Worm (Caenorhabditis elegans) whole organism, L1 larva: ENCODE measurements around the gene Y65A5A.24.

ENCODE experiments used
- C04F5.9 ChIP-seq: sonication (generic microtip); optimal IDR thresholded peaks from 2 replicates; lab custom pipeline; 2016; ENCODE audit warnings: missing genetic modification characterization, missing compliant biosample characterization
- F16B12.6 ChIP-seq: fragments of 150-350 bp; optimal IDR thresholded peaks from 2 replicates; lab custom pipeline; 2014; ENCODE audit warnings: missing biosample characterization, missing genetic modification characterization
- alr-1 ChIP-seq: fragments of 200-800 bp; sonication (Bioruptor generic); optimal IDR thresholded peaks from 2 replicates; lab custom pipeline; 2018; ENCODE audit warnings: borderline replicate concordance, mild to moderate bottlenecking, missing genetic modification characterization, missing compliant biosample characterization
- aly-2 ChIP-seq: fragments of 150-350 bp; optimal IDR thresholded peaks from 2 replicates; lab custom pipeline; 2014; ENCODE audit warnings: missing biosample characterization, missing genetic modification characterization
- blmp-1 ChIP-seq: fragments of 150-350 bp; optimal IDR thresholded peaks from 2 replicates; lab custom pipeline; 2014; ENCODE audit warnings: missing biosample characterization, missing genetic modification characterization
- ceh-8 ChIP-seq: fragments of 200-800 bp; sonication (Bioruptor generic); optimal IDR thresholded peaks from 2 replicates; lab custom pipeline; 2018; ENCODE audit warnings: mild to moderate bottlenecking, missing genetic modification characterization, moderate library complexity, missing compliant biosample characterization
- ceh-88 ChIP-seq: fragments of 200-800 bp; sonication (Bioruptor generic); IDR thresholded peaks from 2 replicates; pipeline ENCODE4 v1.3.6; 2022; ENCODE audit warnings: missing genetic modification characterization, missing compliant biosample characterization
- ceh-90 ChIP-seq: sonication (generic microtip); optimal IDR thresholded peaks from 2 replicates; lab custom pipeline; 2016; ENCODE audit warnings: missing genetic modification characterization, missing compliant biosample characterization
- ces-1 ChIP-seq: fragments of 150-350 bp; optimal IDR thresholded peaks from 2 replicates; lab custom pipeline; 2014; ENCODE audit warnings: missing biosample characterization, missing genetic modification reagents, missing genetic modification characterization
- dpl-1 ChIP-seq, 3 experiments: fragments of 150-350 bp in 2 of 3; sonication (generic microtip) in 1 of 3; optimal IDR thresholded peaks; 2 replicates each; lab custom pipeline; 2014 to 2017; ENCODE audit warnings: missing biosample characterization in 3 of 3, missing genetic modification characterization in 3 of 3, missing genetic modification reagents in 3 of 3
- dsc-1 ChIP-seq: sonication (generic microtip); optimal IDR thresholded peaks from 2 replicates; lab custom pipeline; 2016; ENCODE audit warnings: mild to moderate bottlenecking, missing genetic modification characterization, missing compliant biosample characterization
- efl-3 ChIP-seq: fragments of 200-800 bp; sonication (Bioruptor generic); optimal IDR thresholded peaks from 2 replicates; lab custom pipeline; 2018; ENCODE audit warnings: mild to moderate bottlenecking, missing genetic modification characterization, missing compliant biosample characterization
- egl-27 ChIP-seq, 2 experiments: fragments of 150-350 bp in 1 of 2; sonication (generic microtip); optimal IDR thresholded peaks; 3 replicates each; lab custom pipeline; 2017 to 2018; ENCODE audit warnings: missing biosample characterization in 2 of 2, missing genetic modification characterization in 2 of 2, missing genetic modification reagents in 2 of 2
- elt-2 ChIP-seq: sonication (generic microtip); optimal IDR thresholded peaks from 2 replicates; lab custom pipeline; 2016; ENCODE audit warnings: missing genetic modification characterization, mild to moderate bottlenecking, inconsistent platforms, missing compliant biosample characterization, missing genetic modification reagents
- elt-3 ChIP-seq, 6 experiments: fragments of 150-350 bp in 1 of 6; sonication (generic microtip); optimal IDR thresholded peaks; 2 replicates each; lab custom pipeline; 2017 to 2018; ENCODE audit warnings: missing biosample characterization in 6 of 6, missing genetic modification characterization in 6 of 6, inconsistent platforms in 1 of 6
- fkh-4 ChIP-seq: sonication (generic microtip); optimal IDR thresholded peaks from 2 replicates; lab custom pipeline; 2016; ENCODE audit warnings: missing compliant biosample characterization, missing genetic modification characterization, borderline replicate concordance
- fkh-8 ChIP-seq: sonication (generic microtip); optimal IDR thresholded peaks from 2 replicates; lab custom pipeline; 2016; ENCODE audit warnings: mild to moderate bottlenecking, missing genetic modification characterization, missing compliant biosample characterization
- fos-1 ChIP-seq: fragments of 150-350 bp; optimal IDR thresholded peaks from 2 replicates; lab custom pipeline; 2014; ENCODE audit warnings: missing biosample characterization, missing genetic modification characterization
- hlh-17 ChIP-seq: fragments of 200-800 bp; sonication (Bioruptor generic); optimal IDR thresholded peaks from 2 replicates; lab custom pipeline; 2018; ENCODE audit warnings: missing genetic modification characterization, mild to moderate bottlenecking, missing compliant biosample characterization, moderate library complexity, borderline replicate concordance
- hlh-4 ChIP-seq: sonication (generic microtip); optimal IDR thresholded peaks from 2 replicates; lab custom pipeline; 2016; ENCODE audit warnings: mild to moderate bottlenecking, missing genetic modification characterization, missing compliant biosample characterization
- isw-1 ChIP-seq: fragments of 200-800 bp; sonication (Bioruptor generic); IDR thresholded peaks from 2 replicates; pipeline ENCODE4 v1.3.6; 2022; ENCODE audit warnings: missing genetic modification characterization, missing compliant biosample characterization
- jun-1 ChIP-seq: fragments of 150-350 bp; optimal IDR thresholded peaks from 2 replicates; lab custom pipeline; 2014; ENCODE audit warnings: missing biosample characterization, missing genetic modification reagents, missing genetic modification characterization
- lin-13 ChIP-seq: fragments of 150-350 bp; optimal IDR thresholded peaks from 2 replicates; lab custom pipeline; 2014; ENCODE audit warnings: missing biosample characterization, missing genetic modification reagents, missing genetic modification characterization
- lin-14 ChIP-seq: fragments of 200-800 bp; sonication (Bioruptor generic); optimal IDR thresholded peaks from 2 replicates; lab custom pipeline; 2018; ENCODE audit warnings: mild to moderate bottlenecking, missing genetic modification characterization, moderate library complexity, missing compliant biosample characterization
- lin-35 ChIP-seq, 2 experiments: fragments of 150-350 bp; optimal IDR thresholded peaks; 2 replicates each; lab custom pipeline; 2014; ENCODE audit warnings: missing biosample characterization in 2 of 2, missing genetic modification characterization in 2 of 2, missing genetic modification reagents in 2 of 2
- lin-39 ChIP-seq: fragments of 150-350 bp; optimal IDR thresholded peaks from 2 replicates; lab custom pipeline; 2014; ENCODE audit warnings: missing biosample characterization, missing genetic modification reagents, missing genetic modification characterization
- mab-9 ChIP-seq: fragments of 200-800 bp; sonication (Bioruptor generic); IDR thresholded peaks from 2 replicates; pipeline ENCODE4 v1.3.6; 2022; ENCODE audit warnings: missing genetic modification reagents, missing genetic modification characterization, missing compliant biosample characterization
- mep-1 ChIP-seq: fragments of 150-350 bp; optimal IDR thresholded peaks from 2 replicates; lab custom pipeline; 2014; ENCODE audit warnings: missing biosample characterization, missing genetic modification characterization
- nhr-11 ChIP-seq: fragments of 150-350 bp; optimal IDR thresholded peaks from 2 replicates; lab custom pipeline; 2014; ENCODE audit warnings: missing biosample characterization, missing genetic modification characterization
- nhr-12 ChIP-seq: sonication (generic microtip); optimal IDR thresholded peaks from 2 replicates; lab custom pipeline; 2017; ENCODE audit warnings: missing biosample characterization, missing genetic modification characterization
- nhr-28 ChIP-seq: fragments of 150-350 bp; optimal IDR thresholded peaks from 2 replicates; lab custom pipeline; 2014; ENCODE audit warnings: missing biosample characterization, missing genetic modification characterization
- nhr-71 ChIP-seq: sonication (generic microtip); optimal IDR thresholded peaks from 2 replicates; lab custom pipeline; 2016; ENCODE audit warnings: mild to moderate bottlenecking, missing genetic modification characterization, moderate library complexity, missing compliant biosample characterization
- nhr-84 ChIP-seq: sonication (generic microtip); optimal IDR thresholded peaks from 2 replicates; lab custom pipeline; 2017; ENCODE audit warnings: missing biosample characterization, missing genetic modification characterization
- nhr-85 ChIP-seq: sonication (generic microtip); peaks from one replicate; lab custom pipeline; 2016; ENCODE audit warnings: missing genetic modification characterization, inconsistent platforms, missing compliant biosample characterization
- nhr-90 ChIP-seq: sonication (generic microtip); optimal IDR thresholded peaks from 2 replicates; lab custom pipeline; 2016; ENCODE audit warnings: mild to moderate bottlenecking, missing genetic modification characterization, missing compliant biosample characterization; ENCODE audit not compliant: poor library complexity
- rnt-1 ChIP-seq: sonication (generic microtip); optimal IDR thresholded peaks from 2 replicates; lab custom pipeline; 2016; ENCODE audit warnings: mild to moderate bottlenecking, missing genetic modification characterization, moderate library complexity, missing compliant biosample characterization
- snpc-4 ChIP-seq: fragments of 150-350 bp; optimal IDR thresholded peaks from 2 replicates; lab custom pipeline; 2014; ENCODE audit warnings: missing biosample characterization, missing genetic modification characterization
- sox-4 ChIP-seq: sonication (generic microtip); optimal IDR thresholded peaks from 2 replicates; lab custom pipeline; 2016; ENCODE audit warnings: missing genetic modification characterization, missing compliant biosample characterization
- sptf-1 ChIP-seq: fragments of 150-350 bp; optimal IDR thresholded peaks from 2 replicates; lab custom pipeline; 2014; ENCODE audit warnings: missing biosample characterization, missing genetic modification characterization
- swsn-7 ChIP-seq: sonication (generic microtip); optimal IDR thresholded peaks from 2 replicates; lab custom pipeline; 2016; ENCODE audit warnings: missing genetic modification characterization, missing compliant biosample characterization
- tbx-2 ChIP-seq: sonication (generic microtip); optimal IDR thresholded peaks from 2 replicates; lab custom pipeline; 2016; ENCODE audit warnings: missing genetic modification characterization, missing compliant biosample characterization
- tlp-1 ChIP-seq: fragments of 150-350 bp; optimal IDR thresholded peaks from 2 replicates; lab custom pipeline; 2014; ENCODE audit warnings: missing biosample characterization, missing genetic modification characterization
- unc-62 ChIP-seq: fragments of 150-350 bp; optimal IDR thresholded peaks from 2 replicates; lab custom pipeline; 2014; ENCODE audit warnings: missing biosample characterization, missing genetic modification reagents, missing genetic modification characterization
- zag-1 ChIP-seq: fragments of 150-350 bp; optimal IDR thresholded peaks from 2 replicates; lab custom pipeline; 2014; ENCODE audit warnings: missing biosample characterization, missing genetic modification characterization
- ztf-4 ChIP-seq: fragments of 150-350 bp; optimal IDR thresholded peaks from 2 replicates; lab custom pipeline; 2014; ENCODE audit warnings: missing biosample characterization, missing genetic modification characterization

The Y65A5A.24 gene

DNA sequence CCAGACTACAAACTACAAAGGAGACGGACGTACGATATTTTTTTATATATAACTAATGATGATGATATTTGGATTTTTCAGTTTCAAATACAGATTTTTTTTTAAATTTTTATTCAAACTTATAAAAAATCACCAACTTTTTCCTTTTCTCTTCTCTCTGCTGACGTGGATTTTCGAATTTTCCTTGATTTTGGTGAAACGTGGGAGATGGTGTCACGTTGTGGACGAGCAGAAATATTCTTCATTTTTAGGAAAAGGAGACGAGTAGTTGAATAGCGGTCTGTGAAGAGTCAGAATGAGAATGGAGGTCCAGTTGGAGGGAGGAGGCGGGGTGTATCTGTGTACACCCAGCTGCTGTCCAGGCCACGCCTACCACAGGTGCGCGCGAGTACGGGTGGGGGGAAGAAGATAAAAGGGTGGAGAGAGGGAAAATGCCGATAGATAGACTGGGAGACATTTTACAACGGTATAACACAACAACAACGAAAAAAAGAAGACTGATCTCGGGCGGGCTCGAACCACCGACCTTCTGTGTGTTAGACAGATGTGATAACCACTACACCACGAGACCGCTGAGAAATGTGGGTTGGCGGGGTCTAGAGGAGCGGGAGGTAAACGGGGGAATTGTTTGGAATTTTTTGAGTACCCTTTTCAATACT, 11.7 kb upstream of the Y65A5A.24 start, which contains the start of gene Y7A9D.1 (continued):
- TF ChIP-seq nhr-71 (peak; percentile 76), elt-2 (tag; lab: Kevin White, UChicago) (peak; percentile 19), tlp-1 (no peak), lin-14 (no peak), fkh-4 (tag; lab: Kevin White, UChicago) (no peak), blmp-1 (tag; lab: Kevin White, UChicago) (no peak), lin-13 (peak; percentile 6), jun-1 (tag; lab: Kevin White, UChicago) (no peak), ces-1 (GFP tag; lab: Kevin White, UChicago) (no peak), aly-2 (no peak), elt-3 (tag; optimal IDR thresholded peaks at IDR 0.05; lab: Kevin White, UChicago) (peak in 2 of 6 experiments; percentile 4 to 52), F16B12.6 (tag; lab: Kevin White, UChicago) (no peak), ceh-8 (GFP tag; lab: Kevin White, UChicago) (peak; percentile 37), fkh-8 (tag; lab: Kevin White, UChicago) (peak; percentile 30), ceh-90 (tag; lab: Kevin White, UChicago) (no peak), tbx-2 (tag; lab: Kevin White, UChicago) (peak; percentile 56), rnt-1 (tag; lab: Kevin White, UChicago) (no peak), ztf-4 (no peak), unc-62 (GFP tag; lab: Kevin White, UChicago) (no peak), dsc-1 (peak; percentile 54), hlh-17 (no peak), dpl-1 (GFP tag; optimal IDR thresholded peaks at IDR 0.05; lab: Kevin White, UChicago) (peak; percentile 12 to 44 (median 16)), ceh-88 (GFP tag; lab: Robert Waterston, UW) (peak; percentile 24; the same call in 1 of the 2 replicates), egl-27 (tag; optimal IDR thresholded peaks at IDR 0.05; lab: Kevin White, UChicago) (no peak), nhr-85 (tag; lab: Kevin White, UChicago) (peak; percentile 70), nhr-11 (no peak), zag-1 (tag; lab: Kevin White, UChicago) (no peak), lin-35 (GFP tag; optimal IDR thresholded peaks at IDR 0.05; lab: Kevin White, UChicago) (peak in 1 of 2 experiments; percentile 43), lin-39 (no peak), hlh-4 (peak; percentile 15), sptf-1 (tag; lab: Kevin White, UChicago) (no peak), nhr-12 (tag; lab: Kevin White, UChicago) (no peak), efl-3 (GFP tag; lab: Kevin White, UChicago) (no peak), C04F5.9 (no peak), alr-1 (tag; lab: Kevin White, UChicago) (no peak), mab-9 (GFP tag; lab: Robert Waterston, UW) (no peak), mep-1 (peak; percentile 30), swsn-7 (peak; percentile 55), nhr-90 (peak; percentile 76), isw-1 (GFP tag; lab: Robert Waterston, UW) (no peak), sox-4 (no peak), nhr-84 (tag; lab: Kevin White, UChicago) (no peak), fos-1 (tag; lab: Kevin White, UChicago) (peak; percentile 33)

DNA sequence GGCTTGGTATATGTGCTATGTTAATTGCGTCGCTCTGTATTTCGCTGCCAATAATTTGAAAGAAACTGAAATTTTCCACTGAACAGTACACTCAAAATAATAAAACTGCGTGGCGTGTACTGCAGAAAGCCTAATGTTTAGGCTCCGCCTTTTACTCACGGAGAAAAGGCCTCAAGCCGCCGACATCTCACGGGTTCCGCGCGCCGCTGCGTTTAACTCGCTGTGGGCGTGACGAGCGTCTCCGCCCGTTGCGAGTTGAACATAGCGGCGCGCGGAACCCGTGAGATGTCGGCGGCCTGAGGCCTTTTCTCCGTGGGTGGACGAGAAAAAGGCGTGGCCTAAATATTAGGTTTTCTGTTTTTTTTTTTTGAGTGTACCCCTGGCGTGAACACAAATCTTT, 9.1 kb upstream of the Y65A5A.24 start:
- no peak for TF ChIP-seq nhr-28 (tag; lab: Kevin White, UChicago)
- no peak for TF ChIP-seq aly-2
- TF ChIP-seq snpc-4: peak; percentile 8
